Worm (Caenorhabditis elegans): ENCODE measurements around the gene osta-1.

- TF ChIP-seq attf-5 (GFP tag; optimal IDR thresholded peaks at IDR 0.05) (no peak), Y79H2A.3 (GFP tag; conservative IDR thresholded peaks at IDR 0.05) (no peak), Y67H2A.10 (GFP tag; conservative IDR thresholded peaks at IDR 0.05) (no peak), ceh-58 (GFP tag; IDR thresholded peaks at IDR 0.05) (no peak)
These were observed 48.7 kb downstream of the osta-1 start, which contains the start of gene tre-5 for ce11 chrII:55204-55603.
